Fruit fly (Drosophila melanogaster): ENCODE results near the gene dgrn.

DNA sequence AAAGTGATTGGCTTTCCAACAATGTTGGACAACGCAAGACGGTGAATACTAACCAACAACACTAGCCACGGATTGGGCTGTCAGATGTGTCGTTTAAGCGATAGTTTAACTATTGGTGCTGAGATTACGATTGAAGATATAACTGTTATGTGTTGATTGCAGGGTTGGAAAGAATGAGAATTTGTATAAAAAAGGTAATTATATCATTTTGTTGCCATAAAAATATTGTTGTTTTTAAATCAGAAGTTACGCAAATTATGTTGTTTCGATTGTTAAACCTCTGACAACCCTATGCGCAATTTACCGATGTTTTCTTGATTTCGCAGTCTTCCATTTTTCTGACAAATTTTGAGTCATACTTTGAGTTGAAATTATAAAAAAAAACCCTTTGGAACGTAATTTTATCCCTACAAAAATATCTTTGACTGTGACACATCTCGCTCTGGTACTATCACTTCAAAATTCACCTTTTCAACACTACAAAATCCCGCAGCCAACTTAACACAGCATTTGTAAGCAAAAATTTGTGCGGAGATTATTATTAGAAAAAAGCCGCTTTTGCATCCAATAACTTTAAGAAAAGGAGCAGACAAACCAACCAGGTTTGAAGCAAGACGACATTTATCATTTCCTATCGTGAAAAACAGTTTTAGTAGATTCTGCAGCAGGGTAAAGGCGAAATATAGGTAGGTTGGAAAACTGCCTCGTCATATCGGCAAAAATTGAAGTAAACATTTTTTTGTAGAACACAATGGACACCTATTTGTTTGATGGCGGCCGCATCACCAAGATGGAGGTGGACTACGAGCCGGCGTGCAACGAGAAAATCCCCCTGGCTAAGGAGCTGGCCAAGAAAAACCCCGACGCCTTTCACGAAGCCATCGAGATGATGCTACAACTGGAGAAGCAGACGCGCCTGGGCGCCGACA, 35.1 kb upstream of the dgrn start, which contains the start of the genes Hat1 and Rpn5:
- TF ChIP-seq fd85E (GFP tag; optimal IDR thresholded peaks at IDR 0.05) (peak; percentile 72), CG8319 (GFP tag; optimal IDR thresholded peaks at IDR 0.05) (peak; percentile 72), eg (GFP tag; IDR thresholded peaks at IDR 0.05) (peak; percentile 61; the same call in 2 of the 3 replicates), fkh (GFP tag; optimal IDR thresholded peaks at IDR 0.05) (no peak), net (GFP tag; optimal IDR thresholded peaks at IDR 0.05) (peak; percentile 67), Ets21C (GFP tag; optimal IDR thresholded peaks at IDR 0.05) (peak; percentile 90), CG16779 (tag; optimal IDR thresholded peaks at IDR 0.05) (no peak), CG10669 (GFP tag; optimal IDR thresholded peaks at IDR 0.05) (no peak), OdsH (GFP tag; optimal IDR thresholded peaks at IDR 0.05) (peak; percentile 92), Met (GFP tag; optimal IDR thresholded peaks at IDR 0.05) (peak; percentile 87), CG8119 (GFP tag; IDR thresholded peaks at IDR 0.05) (peak; percentile 48; the same call in 2 of the 3 replicates), CG7368 (GFP tag; optimal IDR thresholded peaks at IDR 0.05) (peak; percentile 74)
